Worm (Caenorhabditis elegans): ENCODE measurements around the gene C06E1.7.

DNA sequence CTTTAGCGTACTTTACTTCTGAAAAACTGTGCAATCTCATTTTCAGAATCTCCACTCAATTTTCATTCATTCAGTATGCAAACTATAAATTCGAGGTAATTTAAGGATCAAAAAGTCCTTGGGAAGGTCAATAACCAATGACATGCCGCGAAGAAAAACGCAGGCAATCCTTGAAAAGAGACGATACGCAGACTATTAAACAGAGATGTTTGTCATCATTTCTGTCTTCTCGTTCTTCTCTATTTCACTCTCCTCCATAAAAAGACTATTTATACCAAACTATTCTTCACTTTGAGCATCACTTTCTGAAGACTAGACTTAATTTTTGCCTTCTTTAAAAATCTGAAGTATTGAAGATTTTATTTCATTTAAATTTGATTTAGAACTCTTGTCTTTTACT is 41.4 kb downstream of the C06E1.7 start, which contains the start of gene C02D5.4:
- TF ChIP-seq cog-1 (tag; optimal IDR thresholded peaks at IDR 0.05) (no peak), ztf-23 (GFP tag; IDR thresholded peaks at IDR 0.05) (no peak)

Data from whole organism, midembryonic.